Worm (Caenorhabditis elegans): ENCODE data around the gene F22B7.3.

F22B7.3 gene

DNA sequence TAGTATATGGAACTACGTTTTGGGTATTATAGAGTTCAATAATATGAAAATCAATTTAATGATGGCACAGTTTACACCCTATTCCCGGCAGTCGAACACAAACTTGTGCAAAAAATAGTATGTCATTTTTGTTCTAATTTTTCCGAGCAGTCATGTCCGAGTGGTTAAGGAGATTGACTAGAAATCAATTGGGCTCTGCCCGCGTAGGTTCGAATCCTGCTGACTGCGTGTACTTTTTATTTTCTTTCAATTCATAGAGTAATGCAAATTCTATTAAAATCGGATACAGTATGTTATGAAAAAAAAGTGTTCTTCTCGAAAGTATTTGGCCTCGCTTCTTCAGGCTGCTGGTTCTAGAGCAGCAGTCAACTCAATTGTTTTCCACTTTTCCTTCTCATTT, 2.7 kb upstream of the F22B7.3 start (continued):
- TF ChIP-seq hsf-1 (GFP tag; IDR thresholded peaks at IDR 0.05) = 0 out of 2 replicates have a peak, but pooled peaks have one; percentile 36

DNA sequence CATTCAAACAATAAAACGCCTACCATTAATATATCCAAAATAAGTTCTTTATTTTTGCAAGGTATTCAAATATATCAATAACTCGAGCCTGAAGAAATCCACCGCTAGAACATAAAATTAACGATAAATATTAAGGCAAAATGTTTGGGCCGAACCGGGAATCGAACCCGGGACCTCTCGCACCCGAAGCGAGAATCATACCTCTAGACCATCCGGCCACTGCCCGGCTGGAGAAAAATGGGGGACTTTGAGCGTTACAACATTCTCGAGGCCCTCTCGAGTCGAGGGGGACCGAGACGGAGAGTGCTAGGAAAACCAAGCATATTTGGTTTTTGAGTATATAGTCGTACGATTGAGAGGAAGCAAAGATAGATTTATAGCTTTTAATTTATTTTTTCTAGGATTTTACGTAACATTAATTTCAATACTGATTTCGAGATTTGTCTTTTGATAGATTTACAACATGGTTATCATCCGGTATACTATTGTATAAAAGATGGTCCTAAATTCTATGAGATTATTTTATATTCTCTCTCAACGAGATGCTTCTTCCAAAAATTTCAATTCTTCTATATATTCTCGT, 1.6 kb downstream of the F22B7.3 start, which contains the start of gene flp-23:
Gene flp-23, plus strand, starts transcription at position 533 of the 583 bp plus-strand sequence.
- TF ChIP-seq dox-1 (GFP tag; IDR thresholded peaks at IDR 0.05) = no peak
- no peak for TF ChIP-seq athp-1 (tag; optimal IDR thresholded peaks at IDR 0.05)
- TF ChIP-seq Y53G8AR.9 (GFP tag; conservative IDR thresholded peaks at IDR 0.05) = no peak
- peak; percentile 4 for TF ChIP-seq F49E8.2 (tag; optimal IDR thresholded peaks at IDR 0.05; ENCODE audit: insufficient read depth)
- peak; percentile 13 for TF ChIP-seq snpc-1.3 (tag; optimal IDR thresholded peaks at IDR 0.05; ENCODE audit: insufficient read depth)
- 0 out of 2 replicates have a peak, but pooled peaks have one; percentile 9 for TF ChIP-seq egrh-3 (GFP tag; IDR thresholded peaks at IDR 0.05)
- no peak for TF ChIP-seq hlh-12 (tag; optimal IDR thresholded peaks at IDR 0.05)
- no peak for TF ChIP-seq ceh-91 (GFP tag; IDR thresholded peaks at IDR 0.05)
- 0 out of 2 replicates have a peak, but pooled peaks have one; percentile 26 for TF ChIP-seq rcor-1 (GFP tag; IDR thresholded peaks at IDR 0.05)
- TF ChIP-seq F57C9.4 (tag; optimal IDR thresholded peaks at IDR 0.05) = no peak
- TF ChIP-seq madf-6 (GFP tag; IDR thresholded peaks at IDR 0.05) = peak; percentile 17; the same call in 1 of the 2 replicates
- TF ChIP-seq tbp1 (GFP tag; optimal IDR thresholded peaks at IDR 0.05) = peak; percentile 90
- no peak for TF ChIP-seq T07F8.4 (tag; optimal IDR thresholded peaks at IDR 0.05)
- peak; percentile 72 for TF ChIP-seq rpc-1 (optimal IDR thresholded peaks at IDR 0.05)
- TF ChIP-seq rpc-1 (tag; optimal IDR thresholded peaks at IDR 0.05) = peak; percentile 86
- peak; percentile 45; the same call in 1 of the 2 replicates for TF ChIP-seq pbrm-1 (GFP tag; IDR thresholded peaks at IDR 0.05)
- peak; percentile 43 for TF ChIP-seq snpc-4 (GFP tag; optimal IDR thresholded peaks at IDR 0.05)
- peak in 1 of 4 experiments; percentile 36 for TF ChIP-seq snpc-4 (tag; optimal IDR thresholded peaks at IDR 0.05)
- no peak for TF ChIP-seq Y53F4B.3 (GFP tag; IDR thresholded peaks at IDR 0.05)
- no peak for TF ChIP-seq hmg-20 (GFP tag; IDR thresholded peaks at IDR 0.05)
- no peak for TF ChIP-seq hsf-1 (GFP tag; IDR thresholded peaks at IDR 0.05)
- TF ChIP-seq mxl-1 (tag; optimal IDR thresholded peaks at IDR 0.05) = peak; percentile 24
- TF ChIP-seq lin-40 (tag; optimal IDR thresholded peaks at IDR 0.05) = peak; percentile 17
- no peak for TF ChIP-seq sptf-2 (GFP tag; optimal IDR thresholded peaks at IDR 0.05)
- TF ChIP-seq madf-10 (tag; optimal IDR thresholded peaks at IDR 0.05) = no peak
- TF ChIP-seq ets-4 (GFP tag; optimal IDR thresholded peaks at IDR 0.05) = no peak
- no peak for TF ChIP-seq ama-1 (optimal IDR thresholded peaks at IDR 0.05)
- TF ChIP-seq ama-1 (GFP tag; optimal IDR thresholded peaks at IDR 0.05) = no peak
- no peak for TF ChIP-seq Y67H2A.10 (GFP tag; conservative IDR thresholded peaks at IDR 0.05)
- no peak for TF ChIP-seq ceh-100 (GFP tag; IDR thresholded peaks at IDR 0.05)
- peak; percentile 79 for TF ChIP-seq him-1 (tag; optimal IDR thresholded peaks at IDR 0.05)
- TF ChIP-seq nhr-80 (tag; optimal IDR thresholded peaks at IDR 0.05) = no peak
- TF ChIP-seq ztf-3 (GFP tag; optimal IDR thresholded peaks at IDR 0.05) = no peak
- no peak for TF ChIP-seq ekl-4 (GFP tag; IDR thresholded peaks at IDR 0.05)
- TF ChIP-seq hmg-1.2 (GFP tag; IDR thresholded peaks at IDR 0.05) = peak; percentile 50
- no peak for TF ChIP-seq dpff-1 (tag; optimal IDR thresholded peaks at IDR 0.05)
- no peak for TF ChIP-seq ceh-40 (GFP tag; IDR thresholded peaks at IDR 0.05)
- TF ChIP-seq ztf-22 (GFP tag; optimal IDR thresholded peaks at IDR 0.05) = no peak
- peak; percentile 62 for TF ChIP-seq die-1 (tag; optimal IDR thresholded peaks at IDR 0.05)
- no peak for TF ChIP-seq nfya-1 (tag; optimal IDR thresholded peaks at IDR 0.05; ENCODE audit: borderline replicate concordance, insufficient read depth)
- no peak for TF ChIP-seq efl-1 (GFP tag; optimal IDR thresholded peaks at IDR 0.05)
- no peak for TF ChIP-seq ccch-3 (GFP tag; optimal IDR thresholded peaks at IDR 0.05)
- TF ChIP-seq pha-4 (tag; optimal IDR thresholded peaks at IDR 0.05) = no peak
- no peak for TF ChIP-seq ceh-58 (GFP tag; IDR thresholded peaks at IDR 0.05)
- no peak for TF ChIP-seq lir-1 (GFP tag; conservative IDR thresholded peaks at IDR 0.05)
- TF ChIP-seq ztf-18 (tag; optimal IDR thresholded peaks at IDR 0.05) = peak; percentile 52
- TF ChIP-seq nhr-179 (tag; optimal IDR thresholded peaks at IDR 0.05) = no peak
- peak; percentile 72 for TF ChIP-seq lin-26 (GFP tag; IDR thresholded peaks at IDR 0.05)

Data from whole organism, young adult.